Worm (Caenorhabditis elegans): ENCODE measurements around the gene dpy-20.

DNA sequence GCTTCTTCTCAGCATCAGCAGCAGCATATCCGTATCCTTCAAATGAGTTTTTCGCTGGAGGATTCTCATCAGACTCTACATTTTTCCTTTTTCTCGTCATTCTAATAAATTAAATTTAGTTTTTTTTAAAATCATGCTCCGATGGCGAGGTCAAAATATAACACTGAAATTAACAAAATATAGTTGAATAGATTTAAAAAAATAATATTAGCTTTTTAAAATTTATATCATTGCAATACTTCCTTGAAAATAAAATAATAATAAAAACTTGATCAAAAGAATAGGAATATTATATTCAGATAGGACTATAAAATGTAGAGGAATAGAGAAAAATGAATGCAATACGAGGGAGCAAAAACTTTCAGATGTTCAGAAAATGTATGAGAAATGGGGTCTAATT is 12.6 kb downstream of the dpy-20 start, which contains the start of gene ZK792.5:
- TF ChIP-seq ref-1 (GFP tag; conservative IDR thresholded peaks at IDR 0.05) (no peak), ztf-29 (GFP tag; IDR thresholded peaks at IDR 0.05) (no peak), tab-1 (GFP tag; IDR thresholded peaks at IDR 0.05) (no peak), med-1 (GFP tag; optimal IDR thresholded peaks at IDR 0.05; ENCODE audit: insufficient read depth) (no peak), flt-1 (GFP tag; IDR thresholded peaks at IDR 0.05) (no peak), klf-2 (GFP tag; conservative IDR thresholded peaks at IDR 0.05) (no peak), T22C8.4 (GFP tag; IDR thresholded peaks at IDR 0.05) (no peak), cog-1 (tag; optimal IDR thresholded peaks at IDR 0.05) (no peak), ztf-23 (GFP tag; IDR thresholded peaks at IDR 0.05) (no peak)
